Worm (Caenorhabditis elegans): ENCODE data around the gene srbc-61.

Gene srbc-61

ce11 chrV:17500055-17500454 is 23.5 kb downstream of the srbc-61 start:
- TF ChIP-seq ceh-9 (tag; optimal IDR thresholded peaks at IDR 0.05) (no peak), unc-39 (tag; optimal IDR thresholded peaks at IDR 0.05) (no peak), nhr-25 (tag; optimal IDR thresholded peaks at IDR 0.05) (no peak), ceh-28 (tag; optimal IDR thresholded peaks at IDR 0.05) (no peak), unc-62 (GFP tag; optimal IDR thresholded peaks at IDR 0.05) (no peak), nhr-43 (tag; optimal IDR thresholded peaks at IDR 0.05; ENCODE audit: poor library complexity, severe bottlenecking) (no peak), sea-2 (GFP tag; optimal IDR thresholded peaks at IDR 0.05) (no peak), ztf-11 (tag; optimal IDR thresholded peaks at IDR 0.05) (no peak), egl-27 (tag; optimal IDR thresholded peaks at IDR 0.05) (no peak), ceh-16 (tag; optimal IDR thresholded peaks at IDR 0.05) (no peak), nhr-12 (tag; optimal IDR thresholded peaks at IDR 0.05) (no peak), lin-15B (tag; optimal IDR thresholded peaks at IDR 0.05) (no peak), elt-2 (tag; optimal IDR thresholded peaks at IDR 0.05) (no peak), lin-39 (tag; optimal IDR thresholded peaks at IDR 0.05) (no peak), skn-1 (tag; optimal IDR thresholded peaks at IDR 0.05) (no peak), ztf-4 (tag; optimal IDR thresholded peaks at IDR 0.05) (no peak), ceh-82 (tag; optimal IDR thresholded peaks at IDR 0.05) (no peak), fos-1 (tag; optimal IDR thresholded peaks at IDR 0.05) (no peak)

- TF ChIP-seq ama-1 (optimal IDR thresholded peaks at IDR 0.05) (no peak), nhr-28 (tag; optimal IDR thresholded peaks at IDR 0.05) (no peak), elt-1 (tag; optimal IDR thresholded peaks at IDR 0.05) (no peak), egl-5 (tag; optimal IDR thresholded peaks at IDR 0.05) (no peak), nhr-25 (tag; optimal IDR thresholded peaks at IDR 0.05) (no peak), nhr-237 (tag; optimal IDR thresholded peaks at IDR 0.05) (no peak), aly-2 (tag; optimal IDR thresholded peaks at IDR 0.05) (no peak), ceh-28 (tag; optimal IDR thresholded peaks at IDR 0.05) (no peak), ZK546.5 (tag; optimal IDR thresholded peaks at IDR 0.05) (no peak), nhr-23 (tag; optimal IDR thresholded peaks at IDR 0.05) (no peak), pqm-1 (tag; optimal IDR thresholded peaks at IDR 0.05) (no peak), eor-1 (tag; optimal IDR thresholded peaks at IDR 0.05) (no peak), R02D3.7 (tag; optimal IDR thresholded peaks at IDR 0.05) (no peak), hmg-11 (tag; optimal IDR thresholded peaks at IDR 0.05) (no peak), jun-1 (tag; optimal IDR thresholded peaks at IDR 0.05) (no peak), unc-39 (tag; optimal IDR thresholded peaks at IDR 0.05) (no peak), ceh-16 (tag; optimal IDR thresholded peaks at IDR 0.05) (no peak), snpc-4 (tag; optimal IDR thresholded peaks at IDR 0.05) (no peak), unc-62 (GFP tag; optimal IDR thresholded peaks at IDR 0.05) (no peak), mml-1 (tag; optimal IDR thresholded peaks at IDR 0.05) (no peak)
Observed at ce11 chrV:17506289-17506688, 29.7 kb downstream of the srbc-61 start, which contains the start of gene srw-31. TSS of gene srw-31 (plus strand) at chrV:17506589.

- no peak for TF ChIP-seq nhr-12 (tag; optimal IDR thresholded peaks at IDR 0.05)
- TF ChIP-seq ceh-16 (tag; optimal IDR thresholded peaks at IDR 0.05): no peak
- no peak for TF ChIP-seq snpc-4 (tag; optimal IDR thresholded peaks at IDR 0.05)
- TF ChIP-seq fkh-10 (GFP tag; optimal IDR thresholded peaks at IDR 0.05): no peak
- TF ChIP-seq egl-27 (tag; optimal IDR thresholded peaks at IDR 0.05): no peak
- no peak for TF ChIP-seq elt-1 (tag; optimal IDR thresholded peaks at IDR 0.05)
- no peak for TF ChIP-seq nhr-28 (tag; optimal IDR thresholded peaks at IDR 0.05)
- TF ChIP-seq nfya-1 (tag; optimal IDR thresholded peaks at IDR 0.05; ENCODE audit: insufficient read depth): no peak
- TF ChIP-seq pqm-1 (tag; optimal IDR thresholded peaks at IDR 0.05): no peak
- TF ChIP-seq nhr-237 (tag; optimal IDR thresholded peaks at IDR 0.05): no peak
- TF ChIP-seq hmg-11 (tag; optimal IDR thresholded peaks at IDR 0.05): no peak
Observed at ce11 chrV:17508493-17508892, 31.9 kb downstream of the srbc-61 start, which contains the start of gene srw-32. TSS of gene srw-32 (plus strand) at chrV:17508793.

- TF ChIP-seq ztf-11 (tag; optimal IDR thresholded peaks at IDR 0.05) (no peak), snpc-4 (tag; optimal IDR thresholded peaks at IDR 0.05) (no peak), ceh-82 (tag; optimal IDR thresholded peaks at IDR 0.05) (no peak), nhr-76 (tag; optimal IDR thresholded peaks at IDR 0.05) (no peak), aly-2 (tag; optimal IDR thresholded peaks at IDR 0.05) (no peak), skn-1 (tag; optimal IDR thresholded peaks at IDR 0.05) (no peak), fkh-10 (GFP tag; optimal IDR thresholded peaks at IDR 0.05) (no peak), egl-27 (tag; optimal IDR thresholded peaks at IDR 0.05) (no peak), pqm-1 (tag; optimal IDR thresholded peaks at IDR 0.05) (no peak), ceh-16 (tag; optimal IDR thresholded peaks at IDR 0.05) (no peak), ZK546.5 (tag; optimal IDR thresholded peaks at IDR 0.05) (no peak), elt-1 (tag; optimal IDR thresholded peaks at IDR 0.05) (no peak), nhr-77 (tag; optimal IDR thresholded peaks at IDR 0.05) (no peak), mdl-1 (tag; optimal IDR thresholded peaks at IDR 0.05) (no peak), nhr-43 (tag; optimal IDR thresholded peaks at IDR 0.05; ENCODE audit: poor library complexity, severe bottlenecking) (no peak), nhr-11 (tag; optimal IDR thresholded peaks at IDR 0.05) (no peak), elt-2 (tag; optimal IDR thresholded peaks at IDR 0.05) (no peak)
Observed at ce11 chrV:17512763-17513162, 36.2 kb downstream of the srbc-61 start.
